Fruit fly (Drosophila melanogaster): Measurements from ENCODE around the gene Blos2.

Gene Blos2

DNA sequence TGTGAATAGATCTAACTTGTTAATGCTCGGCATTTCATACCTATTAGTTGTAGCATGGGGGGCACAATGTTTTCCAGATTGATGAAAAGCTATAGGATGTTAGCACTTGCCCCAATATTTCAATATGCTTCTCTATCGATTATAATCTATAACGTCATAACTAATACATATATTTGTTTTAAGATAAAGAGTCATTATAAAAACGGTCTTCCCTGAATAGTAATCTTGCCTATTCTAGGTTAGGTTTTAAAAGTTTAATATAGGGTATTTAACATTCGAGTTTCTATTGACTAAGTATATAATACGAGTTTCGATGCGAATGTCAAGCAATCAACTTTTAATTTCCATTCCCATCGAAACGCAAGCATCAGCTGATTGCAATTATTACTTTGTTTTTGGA is at the start of gene Blos2, which contains the start of gene CG6321 (continued):
- no peak for TF ChIP-seq CG10321 (GFP tag; IDR thresholded peaks at IDR 0.05)
- TF ChIP-seq Hr78 (GFP tag; optimal IDR thresholded peaks at IDR 0.05) = peak in 1 of 2 experiments; percentile 31
- TF ChIP-seq Atf3 (GFP tag; optimal IDR thresholded peaks at IDR 0.05) = no peak
- TF ChIP-seq wek (GFP tag; optimal IDR thresholded peaks at IDR 0.05) = peak; percentile 33
- no peak for TF ChIP-seq cas (GFP tag; IDR thresholded peaks at IDR 0.05)
- TF ChIP-seq CG6791 (GFP tag; IDR thresholded peaks at IDR 0.05; ENCODE audit: partially characterized antibody) = no peak
- no peak for TF ChIP-seq pfk (GFP tag; optimal IDR thresholded peaks at IDR 0.05)
- no peak for TF ChIP-seq her (GFP tag; optimal IDR thresholded peaks at IDR 0.05)
- TF ChIP-seq CG1792 (GFP tag; optimal IDR thresholded peaks at IDR 0.05) = no peak
- TF ChIP-seq CG31441 (GFP tag; IDR thresholded peaks at IDR 0.05) = peak; percentile 84
- no peak for TF ChIP-seq chinmo (GFP tag; IDR thresholded peaks at IDR 0.05; ENCODE audit: partially characterized antibody)
- no peak for TF ChIP-seq Bdp1 (GFP tag; optimal IDR thresholded peaks at IDR 0.05)
- no peak for TF ChIP-seq CG43689 (GFP tag; IDR thresholded peaks at IDR 0.05)
- no peak for TF ChIP-seq CG14860 (GFP tag; IDR thresholded peaks at IDR 0.05; ENCODE audit: partially characterized antibody)
- TF ChIP-seq ab (GFP tag; optimal IDR thresholded peaks at IDR 0.05) = no peak
- peak; percentile 82 for TF ChIP-seq CG14710 (tag; optimal IDR thresholded peaks at IDR 0.05)
- peak; percentile 82 for TF ChIP-seq zen (tag; optimal IDR thresholded peaks at IDR 0.05)
- TF ChIP-seq CG9609 (GFP tag; optimal IDR thresholded peaks at IDR 0.05) = peak; percentile 32
- peak; percentile 82 for TF ChIP-seq Hmr (GFP tag; optimal IDR thresholded peaks at IDR 0.05)
- peak; percentile 86 for TF ChIP-seq CG3281 (GFP tag; optimal IDR thresholded peaks at IDR 0.05)
- TF ChIP-seq CG32767 (GFP tag; IDR thresholded peaks at IDR 0.05) = 0 out of 2 replicates have a peak, but pooled peaks have one; percentile 21
- peak; percentile 78 for TF ChIP-seq Sox102F (GFP tag; optimal IDR thresholded peaks at IDR 0.05)
- peak; percentile 41 for TF ChIP-seq NC2β (GFP tag; optimal IDR thresholded peaks at IDR 0.05)
- peak; percentile 62 for TF ChIP-seq Hand (GFP tag; optimal IDR thresholded peaks at IDR 0.05)
- no peak for TF ChIP-seq NC2α (GFP tag; optimal IDR thresholded peaks at IDR 0.05)
- TF ChIP-seq gt (GFP tag; IDR thresholded peaks at IDR 0.05) = no peak
- no peak for TF ChIP-seq sna (GFP tag; IDR thresholded peaks at IDR 0.05; ENCODE audit: partially characterized antibody)
- TF ChIP-seq eve (GFP tag; optimal IDR thresholded peaks at IDR 0.05) = peak in 1 of 2 experiments; percentile 83
- no peak for TF ChIP-seq CG10565 (GFP tag; optimal IDR thresholded peaks at IDR 0.05)
- peak; percentile 86 for TF ChIP-seq lab (GFP tag; optimal IDR thresholded peaks at IDR 0.05)
- peak; percentile 82 for TF ChIP-seq CG30403 (GFP tag; optimal IDR thresholded peaks at IDR 0.05)
- peak; percentile 74 for TF ChIP-seq nerfin-1 (tag; optimal IDR thresholded peaks at IDR 0.05)
- 0 out of 3 replicates have a peak, but pooled peaks have one; percentile 5 for TF ChIP-seq gce (GFP tag; IDR thresholded peaks at IDR 0.05)
- TF ChIP-seq scrt (GFP tag; optimal IDR thresholded peaks at IDR 0.05) = peak; percentile 68
- TF ChIP-seq fd64A (GFP tag; optimal IDR thresholded peaks at IDR 0.05) = peak; percentile 13
- peak; percentile 87 for TF ChIP-seq CG8924 (tag; optimal IDR thresholded peaks at IDR 0.05)
- TF ChIP-seq Rfx (GFP tag; IDR thresholded peaks at IDR 0.05) = peak; percentile 79
- TF ChIP-seq tgo (GFP tag; IDR thresholded peaks at IDR 0.05) = peak; percentile 64; the same call in 1 of the 3 replicates
- TF ChIP-seq Doc2 (GFP tag; IDR thresholded peaks at IDR 0.05) = no peak
- no peak for TF ChIP-seq CG16779 (GFP tag; IDR thresholded peaks at IDR 0.05)
- peak; percentile 77 for TF ChIP-seq CG13296 (GFP tag; optimal IDR thresholded peaks at IDR 0.05)
- peak; percentile 26 for TF ChIP-seq Dad (GFP tag; optimal IDR thresholded peaks at IDR 0.05)
- peak; percentile 80 for TF ChIP-seq Fer3 (tag; optimal IDR thresholded peaks at IDR 0.05)
- TF ChIP-seq Scr (GFP tag; IDR thresholded peaks at IDR 0.05; ENCODE audit: partially characterized antibody) = no peak
- peak; percentile 37 for TF ChIP-seq tio (GFP tag; optimal IDR thresholded peaks at IDR 0.05)
- no peak for TF ChIP-seq rib (GFP tag; IDR thresholded peaks at IDR 0.05)
- TF ChIP-seq CG3995 (GFP tag; optimal IDR thresholded peaks at IDR 0.05) = no peak
- TF ChIP-seq CG8290 (GFP tag; optimal IDR thresholded peaks at IDR 0.05) = peak; percentile 31
- peak in 1 of 2 experiments; percentile 61 for TF ChIP-seq CG8290 (tag; optimal IDR thresholded peaks at IDR 0.05)
- peak; percentile 16; the same call in 1 of the 2 replicates for TF ChIP-seq seq (GFP tag; IDR thresholded peaks at IDR 0.05)
